Worm (Caenorhabditis elegans) whole organism, young adult: ENCODE results near the gene slc-25A10.

Source experiments
- B0261.1 ChIP-seq: sonication (generic microtip); optimal IDR thresholded peaks from 2 replicates; lab custom pipeline; 2016; ENCODE audit warnings: mild to moderate bottlenecking, missing genetic modification characterization, moderate library complexity, missing compliant biosample characterization
- B0336.3 ChIP-seq: fragments of 200-800 bp; sonication (Bioruptor generic); IDR thresholded peaks from 2 replicates; pipeline ENCODE4 v1.3.6; 2022; ENCODE audit warnings: missing genetic modification characterization, missing compliant biosample characterization
- C17E4.6 ChIP-seq: fragments of 200-800 bp; sonication (Bioruptor generic); IDR thresholded peaks from 2 replicates; pipeline ENCODE4 v1.3.6; 2022; ENCODE audit warnings: missing genetic modification reagents, missing genetic modification characterization, missing compliant biosample characterization
- F10E7.11 ChIP-seq: sonication (generic microtip); optimal IDR thresholded peaks from 2 replicates; lab custom pipeline; 2017; ENCODE audit warnings: mild to moderate bottlenecking, missing genetic modification characterization, moderate library complexity, missing compliant biosample characterization
- F23B12.7 ChIP-seq: sonication (generic microtip); optimal IDR thresholded peaks from 2 replicates; lab custom pipeline; 2017; ENCODE audit warnings: missing genetic modification characterization, mild to moderate bottlenecking, missing compliant biosample characterization, antibody characterized with exemption, moderate library complexity; ENCODE audit not compliant: insufficient read depth
- F33H1.4 ChIP-seq: fragments of 200-800 bp; sonication (Bioruptor generic); IDR thresholded peaks from 2 replicates; pipeline ENCODE4 v1.3.6; 2022; ENCODE audit warnings: missing genetic modification reagents, missing genetic modification characterization, missing compliant biosample characterization
- F52B5.7 ChIP-seq: sonication (generic microtip); optimal IDR thresholded peaks from 2 replicates; lab custom pipeline; 2016; ENCODE audit warnings: mild to moderate bottlenecking, missing genetic modification characterization, missing compliant biosample characterization
- T07F8.4 ChIP-seq: sonication (generic microtip); optimal IDR thresholded peaks from 2 replicates; lab custom pipeline; 2016; ENCODE audit warnings: mild to moderate bottlenecking, missing genetic modification characterization, moderate library complexity, missing compliant biosample characterization
- Y53G8AR.9 ChIP-seq: fragments of 200-800 bp; sonication (Bioruptor generic); conservative IDR thresholded peaks from 2 replicates; pipeline ENCODE4 v1.3.6; 2022; ENCODE audit warnings: missing genetic modification reagents, missing genetic modification characterization, missing compliant biosample characterization
- Y56A3A.18 ChIP-seq: fragments of 200-800 bp; sonication (Bioruptor generic); IDR thresholded peaks from 2 replicates; pipeline ENCODE4 v1.3.6; 2022; ENCODE audit warnings: missing genetic modification reagents, missing genetic modification characterization, missing compliant biosample characterization
- Y79H2A.3 ChIP-seq: fragments of 200-800 bp; sonication (Bioruptor generic); conservative IDR thresholded peaks from 2 replicates; pipeline ENCODE4 v1.3.6; 2022; ENCODE audit warnings: missing genetic modification reagents, missing genetic modification characterization, missing compliant biosample characterization
- Y95B8A.8 ChIP-seq: fragments of 200-800 bp; sonication (Bioruptor generic); IDR thresholded peaks from 2 replicates; pipeline ENCODE4 v1.3.6; 2022; ENCODE audit warnings: missing genetic modification reagents, missing genetic modification characterization, missing compliant biosample characterization
- ZK185.1 ChIP-seq: sonication (generic microtip); optimal IDR thresholded peaks from 2 replicates; lab custom pipeline; 2016; ENCODE audit warnings: mild to moderate bottlenecking, missing genetic modification characterization, missing compliant biosample characterization; ENCODE audit not compliant: poor library complexity, severe bottlenecking
- akir-1 ChIP-seq: fragments of 200-800 bp; sonication (Bioruptor generic); optimal IDR thresholded peaks from 2 replicates; lab custom pipeline; 2018; ENCODE audit warnings: mild to moderate bottlenecking, missing genetic modification characterization, moderate library complexity, missing compliant biosample characterization
- ama-1 ChIP-seq, 3 experiments: fragments of 150-350 bp in 1 of 3; sonication (generic microtip) in 2 of 3; optimal IDR thresholded peaks; 2 replicates each; lab custom pipeline; 2014 to 2018; ENCODE audit warnings: missing biosample characterization in 2 of 3, missing genetic modification characterization in 2 of 3, missing genetic modification reagents in 2 of 3
- athp-1 ChIP-seq: sonication (generic microtip); optimal IDR thresholded peaks from 2 replicates; lab custom pipeline; 2017; ENCODE audit warnings: mild to moderate bottlenecking, missing genetic modification characterization, missing compliant biosample characterization
- attf-5 ChIP-seq: fragments of 200-800 bp; sonication (Bioruptor generic); optimal IDR thresholded peaks from 2 replicates; lab custom pipeline; 2018; ENCODE audit warnings: mild to moderate bottlenecking, missing genetic modification characterization, missing compliant biosample characterization
- cebp-1 ChIP-seq, 2 experiments: fragments of 200-800 bp in 1 of 2; sonication (Bioruptor generic) in 1 of 2; sonication (generic microtip) in 1 of 2; IDR thresholded peaks in 1 of 2; optimal IDR thresholded peaks in 1 of 2; 2 replicates each; pipeline versions ENCODE4 v1.3.6 to Lab custom; 2017 to 2022; ENCODE audit warnings: missing compliant biosample characterization in 2 of 2, missing genetic modification characterization in 2 of 2, mild to moderate bottlenecking in 1 of 2, missing genetic modification reagents in 1 of 2, moderate library complexity in 1 of 2
- cebp-2 ChIP-seq: fragments of 200-800 bp; sonication (Bioruptor generic); IDR thresholded peaks from 2 replicates; pipeline ENCODE4 v1.3.6; 2022; ENCODE audit warnings: missing genetic modification characterization, missing compliant biosample characterization
- ceh-100 ChIP-seq: fragments of 200-800 bp; sonication (Bioruptor generic); IDR thresholded peaks from 2 replicates; pipeline ENCODE4 v1.3.6; 2022; ENCODE audit warnings: missing genetic modification reagents, missing genetic modification characterization, missing compliant biosample characterization
- ceh-40 ChIP-seq: fragments of 200-800 bp; sonication (Bioruptor generic); IDR thresholded peaks from 2 replicates; pipeline ENCODE4 v1.3.6; 2022; ENCODE audit warnings: missing genetic modification characterization, missing compliant biosample characterization
- ceh-58 ChIP-seq: fragments of 200-800 bp; sonication (Bioruptor generic); IDR thresholded peaks from 2 replicates; pipeline ENCODE4 v1.3.6; 2022; ENCODE audit warnings: missing genetic modification characterization, missing compliant biosample characterization
- dox-1 ChIP-seq: fragments of 200-800 bp; sonication (Bioruptor generic); IDR thresholded peaks from 2 replicates; pipeline ENCODE4 v1.3.6; 2022; ENCODE audit warnings: missing genetic modification reagents, missing genetic modification characterization, missing compliant biosample characterization
- egl-44 ChIP-seq: fragments of 200-800 bp; sonication (Bioruptor generic); IDR thresholded peaks from 2 replicates; pipeline ENCODE4 v1.3.6; 2022; ENCODE audit warnings: missing genetic modification reagents, missing genetic modification characterization, missing compliant biosample characterization
- ekl-4 ChIP-seq: fragments of 200-800 bp; sonication (Bioruptor generic); IDR thresholded peaks from 2 replicates; pipeline ENCODE4 v1.3.6; 2022; ENCODE audit warnings: missing genetic modification reagents, missing genetic modification characterization, missing compliant biosample characterization
- gei-17 ChIP-seq: fragments of 200-800 bp; sonication (Bioruptor generic); optimal IDR thresholded peaks from 2 replicates; lab custom pipeline; 2018; ENCODE audit warnings: mild to moderate bottlenecking, missing genetic modification characterization, missing compliant biosample characterization
- hrde-1 ChIP-seq: sonication (generic microtip); optimal IDR thresholded peaks from 2 replicates; lab custom pipeline; 2016; ENCODE audit warnings: missing genetic modification characterization, mild to moderate bottlenecking, missing compliant biosample characterization, moderate library complexity, missing genotype, missing genetic modification reagents, borderline replicate concordance
- hsf-1 ChIP-seq: fragments of 200-800 bp; sonication (Bioruptor generic); IDR thresholded peaks from 2 replicates; pipeline ENCODE4 v1.3.6; 2022; ENCODE audit warnings: missing genetic modification reagents, missing genetic modification characterization, missing compliant biosample characterization
- lin-40 ChIP-seq: sonication (generic microtip); optimal IDR thresholded peaks from 2 replicates; lab custom pipeline; 2016; ENCODE audit warnings: missing genetic modification characterization, mild to moderate bottlenecking, missing compliant biosample characterization, missing genotype, missing genetic modification reagents
- lir-1 ChIP-seq: fragments of 200-800 bp; sonication (Bioruptor generic); conservative IDR thresholded peaks from 2 replicates; pipeline ENCODE4 v1.3.6; 2022; ENCODE audit warnings: missing genetic modification reagents, missing genetic modification characterization, missing compliant biosample characterization
- madf-6 ChIP-seq: fragments of 200-800 bp; sonication (Bioruptor generic); IDR thresholded peaks from 2 replicates; pipeline ENCODE4 v1.3.6; 2022; ENCODE audit warnings: missing genetic modification reagents, missing genetic modification characterization, missing compliant biosample characterization
- mel-28 ChIP-seq: sonication (generic microtip); optimal IDR thresholded peaks from 2 replicates; lab custom pipeline; 2016; ENCODE audit warnings: borderline replicate concordance, mild to moderate bottlenecking, missing genetic modification characterization, missing compliant biosample characterization
- nfyb-1 ChIP-seq: fragments of 200-800 bp; sonication (Bioruptor generic); IDR thresholded peaks from 2 replicates; pipeline ENCODE4 v1.3.6; 2022; ENCODE audit warnings: missing genetic modification reagents, missing genetic modification characterization, missing compliant biosample characterization
- nhr-120 ChIP-seq: fragments of 200-800 bp; sonication (Bioruptor generic); IDR thresholded peaks from 2 replicates; pipeline ENCODE4 v1.3.6; 2022; ENCODE audit warnings: missing genetic modification characterization, missing compliant biosample characterization
- nhr-80 ChIP-seq: sonication (generic microtip); optimal IDR thresholded peaks from 2 replicates; lab custom pipeline; 2016; ENCODE audit warnings: missing genetic modification characterization, missing compliant biosample characterization
- pbrm-1 ChIP-seq: fragments of 200-800 bp; sonication (Bioruptor generic); IDR thresholded peaks from 2 replicates; pipeline ENCODE4 v1.3.6; 2022; ENCODE audit warnings: missing genetic modification reagents, missing genetic modification characterization, missing compliant biosample characterization
- repo-1 ChIP-seq: sonication (generic microtip); optimal IDR thresholded peaks from 2 replicates; lab custom pipeline; 2017; ENCODE audit warnings: mild to moderate bottlenecking, missing genetic modification characterization, missing compliant biosample characterization
- snpc-1.1 ChIP-seq: sonication (generic microtip); optimal IDR thresholded peaks from 2 replicates; lab custom pipeline; 2017; ENCODE audit warnings: missing genetic modification characterization, mild to moderate bottlenecking, missing compliant biosample characterization, antibody characterized with exemption, moderate library complexity, missing genotype, missing genetic modification reagents; ENCODE audit not compliant: insufficient read depth
- snpc-3.4 ChIP-seq: sonication (generic microtip); optimal IDR thresholded peaks from 2 replicates; lab custom pipeline; 2017; ENCODE audit warnings: missing genetic modification characterization, mild to moderate bottlenecking, missing compliant biosample characterization, antibody characterized with exemption, moderate library complexity, missing genotype, missing genetic modification reagents
- somi-1 ChIP-seq: fragments of 200-800 bp; sonication (Bioruptor generic); optimal IDR thresholded peaks from 2 replicates; lab custom pipeline; 2018; ENCODE audit warnings: mild to moderate bottlenecking, missing genetic modification characterization, missing compliant biosample characterization
- tlf-1 ChIP-seq: fragments of 200-800 bp; sonication (Bioruptor generic); optimal IDR thresholded peaks from 2 replicates; lab custom pipeline; 2018; ENCODE audit warnings: mild to moderate bottlenecking, missing genetic modification characterization, missing compliant biosample characterization
- xnd-1 ChIP-seq: sonication (generic microtip); optimal IDR thresholded peaks from 2 replicates; lab custom pipeline; 2016; ENCODE audit warnings: missing genotype, missing genetic modification reagents, missing genetic modification characterization, missing compliant biosample characterization
- zim-3 ChIP-seq: sonication (generic microtip); optimal IDR thresholded peaks from 2 replicates; lab custom pipeline; 2017; ENCODE audit warnings: mild to moderate bottlenecking, missing genetic modification characterization, moderate library complexity, missing compliant biosample characterization
- ztf-22 ChIP-seq: fragments of 200-800 bp; sonication (Bioruptor generic); optimal IDR thresholded peaks from 2 replicates; lab custom pipeline; 2018; ENCODE audit warnings: mild to moderate bottlenecking, missing genetic modification characterization, moderate library complexity, missing compliant biosample characterization
- ztf-6 ChIP-seq: fragments of 200-800 bp; sonication (Bioruptor generic); IDR thresholded peaks from 2 replicates; pipeline ENCODE4 v1.3.6; 2022; ENCODE audit warnings: missing genetic modification reagents, missing genetic modification characterization, missing compliant biosample characterization

slc-25A10 gene

DNA sequence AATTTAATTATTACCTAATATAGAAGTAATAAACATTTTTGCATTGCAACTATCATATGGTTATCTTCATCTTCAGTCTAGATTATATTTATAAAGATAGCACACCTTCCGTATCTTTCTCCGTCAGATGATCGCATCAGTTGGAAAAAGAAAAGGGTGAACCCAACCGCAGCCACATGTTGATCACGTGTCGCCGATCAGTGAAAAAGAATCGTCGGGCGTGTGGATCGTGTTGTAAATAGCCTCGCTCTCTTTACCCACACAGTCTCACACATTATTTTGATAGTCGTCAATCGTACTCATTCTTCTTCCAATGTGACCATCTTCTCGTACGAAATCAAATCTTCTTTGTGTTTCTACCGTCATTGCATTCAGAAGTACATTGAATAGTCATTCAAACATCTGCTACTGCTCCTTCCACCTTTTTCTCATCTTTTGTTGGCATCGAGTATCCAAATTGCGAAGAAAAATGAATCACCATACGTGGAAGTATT lies 18.4 kb upstream of the slc-25A10 start (continued):
- TF ChIP-seq nfyb-1 (GFP tag; lab: Robert Waterston, UW), result peak; percentile 88
- TF ChIP-seq lir-1 (GFP tag; lab: Robert Waterston, UW), result peak; percentile 52; the same call in 1 of the 2 replicates
- peak; percentile 81 for TF ChIP-seq nhr-80
- peak; percentile 9 for TF ChIP-seq B0261.1 (tag; lab: Kevin White, UChicago)
- TF ChIP-seq Y79H2A.3, result peak; percentile 74; the same call in 1 of the 2 replicates
- 0 out of 2 replicates have a peak, but pooled peaks have one; percentile 23 for TF ChIP-seq F33H1.4 (GFP tag; lab: Robert Waterston, UW)
- TF ChIP-seq ceh-40 (GFP tag; lab: Robert Waterston, UW), result 0 out of 2 replicates have a peak, but pooled peaks have one; percentile 3
- peak; percentile 82; the same call in 1 of the 2 replicates for TF ChIP-seq pbrm-1 (GFP tag; lab: Robert Waterston, UW)
- TF ChIP-seq ceh-58 (GFP tag; lab: Robert Waterston, UW), result no peak
- TF ChIP-seq mel-28 (tag; lab: Kevin White, UChicago), result peak; percentile 63
- TF ChIP-seq C17E4.6 (GFP tag; lab: Robert Waterston, UW), result peak; percentile 79
- TF ChIP-seq xnd-1 (tag; lab: Kevin White, UChicago), result no peak
- TF ChIP-seq Y56A3A.18, result 0 out of 2 replicates have a peak, but pooled peaks have one; percentile 67
- TF ChIP-seq somi-1 (GFP tag; lab: Kevin White, UChicago), result peak; percentile 97
- peak; percentile 92 for TF ChIP-seq repo-1 (tag; lab: Kevin White, UChicago)
- no peak for TF ChIP-seq snpc-3.4
- peak; percentile 94 for TF ChIP-seq ztf-22 (GFP tag; lab: Kevin White, UChicago)
- 0 out of 2 replicates have a peak, but pooled peaks have one; percentile 75 for TF ChIP-seq cebp-2
- TF ChIP-seq hsf-1 (GFP tag; lab: Robert Waterston, UW), result peak; percentile 49; the same call in 1 of the 2 replicates
- peak; percentile 88 for TF ChIP-seq gei-17 (GFP tag; lab: Kevin White, UChicago)
- TF ChIP-seq tlf-1, result peak; percentile 90
- no peak for TF ChIP-seq T07F8.4 (tag; lab: Kevin White, UChicago)
- TF ChIP-seq attf-5 (GFP tag; lab: Kevin White, UChicago), result peak; percentile 70
- peak; percentile 89 for TF ChIP-seq egl-44 (GFP tag; lab: Robert Waterston, UW)
- no peak for TF ChIP-seq ztf-6 (GFP tag; lab: Robert Waterston, UW)
- peak; percentile 49; the same call in 1 of the 2 replicates for TF ChIP-seq Y95B8A.8 (GFP tag; lab: Robert Waterston, UW)
- peak; percentile 41 for TF ChIP-seq akir-1 (GFP tag; lab: Kevin White, UChicago)
- peak; percentile 76 for TF ChIP-seq ekl-4 (GFP tag; lab: Robert Waterston, UW)
- peak; percentile 32; the same call in 1 of the 2 replicates for TF ChIP-seq madf-6 (GFP tag; lab: Robert Waterston, UW)
- peak; percentile 4 for TF ChIP-seq F23B12.7 (tag; lab: Kevin White, UChicago)
- TF ChIP-seq F10E7.11 (tag; lab: Kevin White, UChicago), result peak; percentile 60
- no peak for TF ChIP-seq hrde-1
- TF ChIP-seq nhr-120 (GFP tag; lab: Robert Waterston, UW), result no peak
- TF ChIP-seq ZK185.1 (tag; lab: Kevin White, UChicago), result peak; percentile 93
- TF ChIP-seq F52B5.7 (tag; lab: Kevin White, UChicago), result peak; percentile 74
- peak; percentile 79; the same call in 1 of the 2 replicates for TF ChIP-seq cebp-1 (GFP tag; IDR thresholded peaks at IDR 0.05; lab: Robert Waterston, UW)
- peak; percentile 93 for TF ChIP-seq cebp-1 (tag; optimal IDR thresholded peaks at IDR 0.05; lab: Kevin White, UChicago)
- TF ChIP-seq dox-1 (GFP tag; lab: Robert Waterston, UW), result peak; percentile 79
- TF ChIP-seq ceh-100, result peak; percentile 38; the same call in 1 of the 2 replicates
- TF ChIP-seq ama-1 (optimal IDR thresholded peaks at IDR 0.05; lab: Kevin White, UChicago), result peak; percentile 94
- TF ChIP-seq ama-1 (GFP tag; optimal IDR thresholded peaks at IDR 0.05; lab: Kevin White, UChicago), result peak in 1 of 2 experiments; percentile 55
- TF ChIP-seq lin-40 (tag; lab: Kevin White, UChicago), result peak; percentile 92
- peak; percentile 92 for TF ChIP-seq Y53G8AR.9 (GFP tag; lab: Robert Waterston, UW)
- TF ChIP-seq B0336.3, result peak; percentile 92
- peak; percentile 84 for TF ChIP-seq zim-3 (tag; lab: Kevin White, UChicago)
- TF ChIP-seq athp-1, result peak; percentile 45
- no peak for TF ChIP-seq snpc-1.1 (tag; lab: Kevin White, UChicago)
